Worm (Caenorhabditis elegans) whole organism, mixed stage, embryonic: ENCODE results near the gene F09C6.11.

Experiments
- M03D4.4 ChIP-seq: sonication (generic microtip); optimal IDR thresholded peaks from 2 replicates; lab custom pipeline; 2017; ENCODE audit warnings: mild to moderate bottlenecking, missing genetic modification characterization, missing compliant biosample characterization
- bed-3 ChIP-seq: fragments of 200-800 bp; sonication (Bioruptor generic); optimal IDR thresholded peaks from 3 replicates; lab custom pipeline; 2018; ENCODE audit warnings: mild to moderate bottlenecking, missing genetic modification characterization, moderate library complexity, missing compliant biosample characterization
- blmp-1 ChIP-seq: fragments of 150-350 bp; optimal IDR thresholded peaks from 2 replicates; lab custom pipeline; 2014; ENCODE audit warnings: missing biosample characterization, missing genetic modification characterization
- ceh-39 ChIP-seq: fragments of 150-350 bp; optimal IDR thresholded peaks from 2 replicates; lab custom pipeline; 2014; ENCODE audit warnings: missing biosample characterization, missing genetic modification characterization
- ceh-43 ChIP-seq: fragments of 200-800 bp; sonication (Bioruptor generic); optimal IDR thresholded peaks from 2 replicates; lab custom pipeline; 2018; ENCODE audit warnings: mild to moderate bottlenecking, missing genetic modification characterization, moderate library complexity, missing compliant biosample characterization
- ceh-83 ChIP-seq: fragments of 200-800 bp; sonication (Bioruptor generic); optimal IDR thresholded peaks from 2 replicates; lab custom pipeline; 2018; ENCODE audit warnings: mild to moderate bottlenecking, missing genetic modification characterization, missing compliant biosample characterization
- ces-1 ChIP-seq: fragments of 150-350 bp; optimal IDR thresholded peaks from 2 replicates; lab custom pipeline; 2014; ENCODE audit warnings: missing biosample characterization, missing genetic modification reagents, missing genetic modification characterization
- cnd-1 ChIP-seq: fragments of 200-800 bp; sonication (Bioruptor generic); optimal IDR thresholded peaks from 2 replicates; lab custom pipeline; 2018; ENCODE audit warnings: mild to moderate bottlenecking, missing genetic modification characterization, missing compliant biosample characterization
- drap-1 ChIP-seq: fragments of 200-800 bp; sonication (Bioruptor generic); optimal IDR thresholded peaks from 3 replicates; lab custom pipeline; 2018; ENCODE audit warnings: mild to moderate bottlenecking, missing genetic modification characterization, missing compliant biosample characterization
- elt-3 ChIP-seq: fragments of 150-350 bp; optimal IDR thresholded peaks from 2 replicates; lab custom pipeline; 2014; ENCODE audit warnings: missing biosample characterization, missing genetic modification characterization
- flh-1 ChIP-seq: fragments of 200-800 bp; sonication (Bioruptor generic); optimal IDR thresholded peaks from 2 replicates; lab custom pipeline; 2018; ENCODE audit warnings: mild to moderate bottlenecking, missing genetic modification characterization, moderate library complexity, missing compliant biosample characterization
- hlh-1 ChIP-seq: fragments of 150-350 bp; optimal IDR thresholded peaks from 2 replicates; lab custom pipeline; 2014; ENCODE audit warnings: missing biosample characterization, missing genetic modification reagents, missing genetic modification characterization
- lin-13 ChIP-seq: fragments of 150-350 bp; optimal IDR thresholded peaks from 2 replicates; lab custom pipeline; 2014; ENCODE audit warnings: missing biosample characterization, missing genetic modification characterization
- lin-32 ChIP-seq: fragments of 200-800 bp; sonication (Bioruptor generic); optimal IDR thresholded peaks from 2 replicates; lab custom pipeline; 2018; ENCODE audit warnings: mild to moderate bottlenecking, missing genetic modification characterization, missing compliant biosample characterization
- mab-5 ChIP-seq: fragments of 150-350 bp; optimal IDR thresholded peaks from 2 replicates; lab custom pipeline; 2014; ENCODE audit warnings: missing biosample characterization, missing genetic modification characterization
- mep-1 ChIP-seq: fragments of 150-350 bp; optimal IDR thresholded peaks from 2 replicates; lab custom pipeline; 2017; ENCODE audit warnings: missing biosample characterization, missing genetic modification reagents, missing genetic modification characterization, inconsistent platforms
- mls-2 ChIP-seq: sonication (generic microtip); optimal IDR thresholded peaks from 2 replicates; lab custom pipeline; 2016; ENCODE audit warnings: mild to moderate bottlenecking, missing genetic modification characterization, moderate library complexity, missing compliant biosample characterization
- nhr-12 ChIP-seq: fragments of 150-350 bp; optimal IDR thresholded peaks from 2 replicates; lab custom pipeline; 2014; ENCODE audit warnings: missing biosample characterization, missing genetic modification characterization
- nhr-2 ChIP-seq: fragments of 150-350 bp; optimal IDR thresholded peaks from 2 replicates; lab custom pipeline; 2014; ENCODE audit warnings: missing biosample characterization, missing genetic modification characterization
- nhr-237 ChIP-seq: fragments of 150-350 bp; optimal IDR thresholded peaks from 2 replicates; lab custom pipeline; 2014; ENCODE audit warnings: missing biosample characterization, missing genetic modification characterization
- nhr-76 ChIP-seq: sonication (generic microtip); optimal IDR thresholded peaks from 2 replicates; lab custom pipeline; 2017; ENCODE audit warnings: missing biosample characterization, missing genetic modification characterization
- pha-4 ChIP-seq: fragments of 150-350 bp; optimal IDR thresholded peaks from 2 replicates; lab custom pipeline; 2018; ENCODE audit warnings: missing biosample characterization, missing genetic modification reagents, missing genetic modification characterization
- snpc-4 ChIP-seq: fragments of 150-350 bp; optimal IDR thresholded peaks from 2 replicates; lab custom pipeline; 2014; ENCODE audit warnings: missing biosample characterization, missing genetic modification characterization
- sptf-1 ChIP-seq: sonication (generic microtip); optimal IDR thresholded peaks from 2 replicates; lab custom pipeline; 2017; ENCODE audit warnings: mild to moderate bottlenecking, missing genetic modification characterization, moderate library complexity, missing compliant biosample characterization
- tbx-8 ChIP-seq: fragments of 200-800 bp; sonication (Bioruptor generic); optimal IDR thresholded peaks from 2 replicates; lab custom pipeline; 2018; ENCODE audit warnings: mild to moderate bottlenecking, missing genetic modification characterization, moderate library complexity, missing compliant biosample characterization
- unc-120 ChIP-seq: sonication (generic microtip); optimal IDR thresholded peaks from 2 replicates; lab custom pipeline; 2017; ENCODE audit warnings: missing genetic modification characterization, missing compliant biosample characterization; ENCODE audit not compliant: poor library complexity, severe bottlenecking
- unc-39 ChIP-seq: fragments of 150-350 bp; optimal IDR thresholded peaks from 2 replicates; lab custom pipeline; 2014; ENCODE audit warnings: missing biosample characterization, missing genetic modification characterization
- unc-62 ChIP-seq: fragments of 150-350 bp; optimal IDR thresholded peaks from 2 replicates; lab custom pipeline; 2014; ENCODE audit warnings: missing biosample characterization, missing genetic modification reagents, missing genetic modification characterization
- zip-8 ChIP-seq: fragments of 150-350 bp; optimal IDR thresholded peaks from 2 replicates; lab custom pipeline; 2014; ENCODE audit warnings: missing biosample characterization, missing genetic modification characterization
- ztf-11 ChIP-seq: fragments of 150-350 bp; optimal IDR thresholded peaks from 2 replicates; lab custom pipeline; 2014; ENCODE audit warnings: missing biosample characterization, missing genetic modification characterization

The F09C6.11 gene

ce11 chrV:16869740-16870139 lies 12.4 kb downstream of the F09C6.11 start, which contains the start of gene clec-33:
clec-33 (minus strand) TSS chrV:16869840.
- TF ChIP-seq nhr-2 = no peak
- no peak for TF ChIP-seq cnd-1 (tag; lab: Kevin White, UChicago)
- TF ChIP-seq blmp-1 = no peak
- TF ChIP-seq unc-120 (tag; lab: Kevin White, UChicago) = no peak
- no peak for TF ChIP-seq ztf-11 (tag; lab: Kevin White, UChicago)
- no peak for TF ChIP-seq nhr-237 (tag; lab: Kevin White, UChicago)

ce11 chrV:16865404-16865803 lies 16.7 kb downstream of the F09C6.11 start, which contains the start of gene clec-28:
clec-28 (plus strand) TSS chrV:16865704.
- TF ChIP-seq ceh-83 (GFP tag; lab: Kevin White, UChicago) (no peak), M03D4.4 (tag; lab: Kevin White, UChicago) (no peak), sptf-1 (tag; lab: Kevin White, UChicago) (no peak), tbx-8 (GFP tag; lab: Kevin White, UChicago) (no peak), snpc-4 (tag; lab: Kevin White, UChicago) (no peak), blmp-1 (no peak), flh-1 (GFP tag; lab: Kevin White, UChicago) (no peak)

ce11 chrV:16861719-16862118 lies 20.4 kb downstream of the F09C6.11 start, which contains the start of the genes clec-32 and clec-24:
clec-32 (minus strand) TSS chrV:16861819.
clec-24 (plus strand) TSS chrV:16862012.
- TF ChIP-seq unc-39 (tag; lab: Kevin White, UChicago) (no peak), flh-1 (GFP tag; lab: Kevin White, UChicago) (no peak), hlh-1 (tag; lab: Kevin White, UChicago) (no peak), tbx-8 (GFP tag; lab: Kevin White, UChicago) (no peak), zip-8 (no peak), snpc-4 (tag; lab: Kevin White, UChicago) (no peak), sptf-1 (tag; lab: Kevin White, UChicago) (no peak), elt-3 (tag; lab: Kevin White, UChicago) (no peak), ces-1 (GFP tag; lab: Kevin White, UChicago) (no peak), unc-120 (tag; lab: Kevin White, UChicago) (no peak), blmp-1 (no peak), M03D4.4 (tag; lab: Kevin White, UChicago) (no peak), bed-3 (no peak), nhr-2 (no peak), mep-1 (tag; lab: Kevin White, UChicago) (no peak), lin-13 (tag; lab: Kevin White, UChicago) (no peak), unc-62 (GFP tag; lab: Kevin White, UChicago) (no peak), ceh-39 (tag; lab: Kevin White, UChicago) (no peak), ceh-83 (GFP tag; lab: Kevin White, UChicago) (no peak), pha-4 (tag; lab: Kevin White, UChicago) (no peak)

ce11 chrV:16857977-16858479 lies 24.1 kb downstream of the F09C6.11 start, which contains the start of the genes clec-31 and clec-22:
clec-31 (minus strand) TSS chrV:16858077.
clec-22 (plus strand) TSS chrV:16858429.
- TF ChIP-seq lin-32 (GFP tag; lab: Kevin White, UChicago) = no peak
- TF ChIP-seq drap-1 (GFP tag; lab: Kevin White, UChicago) = no peak
- no peak for TF ChIP-seq unc-120 (tag; lab: Kevin White, UChicago)
- TF ChIP-seq sptf-1 (tag; lab: Kevin White, UChicago) = no peak
- no peak for TF ChIP-seq nhr-12 (tag; lab: Kevin White, UChicago)
- TF ChIP-seq mep-1 (tag; lab: Kevin White, UChicago) = no peak

- TF ChIP-seq unc-39 (tag; lab: Kevin White, UChicago) = no peak
- TF ChIP-seq drap-1 (GFP tag; lab: Kevin White, UChicago) = no peak
- TF ChIP-seq flh-1 (GFP tag; lab: Kevin White, UChicago) = no peak
- no peak for TF ChIP-seq M03D4.4 (tag; lab: Kevin White, UChicago)
- no peak for TF ChIP-seq nhr-76 (tag; lab: Kevin White, UChicago)
- no peak for TF ChIP-seq bed-3
- no peak for TF ChIP-seq zip-8
- no peak for TF ChIP-seq ceh-43
- no peak for TF ChIP-seq sptf-1 (tag; lab: Kevin White, UChicago)
- TF ChIP-seq mab-5 (tag; lab: Kevin White, UChicago) = no peak
- TF ChIP-seq unc-62 (GFP tag; lab: Kevin White, UChicago) = no peak
- TF ChIP-seq mls-2 (tag; lab: Kevin White, UChicago) = no peak
- no peak for TF ChIP-seq ces-1 (GFP tag; lab: Kevin White, UChicago)
- TF ChIP-seq ceh-83 (GFP tag; lab: Kevin White, UChicago) = no peak
Observed at ce11 chrV:16853956-16854683, 28.0 kb downstream of the F09C6.11 start, which contains the start of the genes clec-35 and clec-27. clec-35 (minus strand) TSS chrV:16854056. clec-27 (plus strand) TSS chrV:16854633.
